Worm (Caenorhabditis elegans): ENCODE results near the gene spd-3.

spd-3 gene

ce11 chrIV:6757614-6758013 is 4.9 kb upstream of the spd-3 start:
- TF ChIP-seq hlh-1 (tag; optimal IDR thresholded peaks at IDR 0.05) (no peak), sptf-1 (tag; optimal IDR thresholded peaks at IDR 0.05) (no peak), nhr-76 (tag; optimal IDR thresholded peaks at IDR 0.05) (no peak), pha-4 (tag; optimal IDR thresholded peaks at IDR 0.05) (no peak), elt-3 (tag; optimal IDR thresholded peaks at IDR 0.05) (no peak), ztf-11 (tag; optimal IDR thresholded peaks at IDR 0.05) (no peak), lsy-2 (tag; optimal IDR thresholded peaks at IDR 0.05) (no peak), cnd-1 (tag; optimal IDR thresholded peaks at IDR 0.05) (no peak), flh-1 (GFP tag; optimal IDR thresholded peaks at IDR 0.05) (no peak), nhr-2 (tag; optimal IDR thresholded peaks at IDR 0.05) (no peak), nhr-12 (tag; optimal IDR thresholded peaks at IDR 0.05) (no peak), drap-1 (GFP tag; optimal IDR thresholded peaks at IDR 0.05) (no peak), bed-3 (GFP tag; optimal IDR thresholded peaks at IDR 0.05) (no peak), ces-1 (GFP tag; optimal IDR thresholded peaks at IDR 0.05) (no peak), tbx-8 (GFP tag; optimal IDR thresholded peaks at IDR 0.05) (no peak), sem-2 (GFP tag; optimal IDR thresholded peaks at IDR 0.05) (no peak)

- TF ChIP-seq unc-120 (tag; optimal IDR thresholded peaks at IDR 0.05; ENCODE audit: poor library complexity, severe bottlenecking) (peak; percentile 35), mep-1 (tag; optimal IDR thresholded peaks at IDR 0.05) (peak; percentile 7), ces-1 (GFP tag; optimal IDR thresholded peaks at IDR 0.05) (peak; percentile 79), ceh-43 (GFP tag; optimal IDR thresholded peaks at IDR 0.05) (no peak), ceh-83 (GFP tag; optimal IDR thresholded peaks at IDR 0.05) (no peak)
Measured at ce11 chrIV:6767240-6767639, 4.7 kb downstream of the spd-3 start.

- TF ChIP-seq ham-2 (GFP tag; optimal IDR thresholded peaks at IDR 0.05) = no peak
- TF ChIP-seq sem-2 (GFP tag; optimal IDR thresholded peaks at IDR 0.05) = no peak
- no peak for TF ChIP-seq mep-1 (tag; optimal IDR thresholded peaks at IDR 0.05)
- TF ChIP-seq M03D4.4 (tag; optimal IDR thresholded peaks at IDR 0.05) = no peak
- TF ChIP-seq unc-62 (GFP tag; optimal IDR thresholded peaks at IDR 0.05) = no peak
- no peak for TF ChIP-seq tbx-8 (GFP tag; optimal IDR thresholded peaks at IDR 0.05)
- no peak for TF ChIP-seq ceh-83 (GFP tag; optimal IDR thresholded peaks at IDR 0.05)
- TF ChIP-seq unc-39 (tag; optimal IDR thresholded peaks at IDR 0.05) = no peak
- no peak for TF ChIP-seq ztf-11 (tag; optimal IDR thresholded peaks at IDR 0.05)
- TF ChIP-seq lin-13 (tag; optimal IDR thresholded peaks at IDR 0.05) = no peak
Measured at ce11 chrIV:6770407-6770883, 7.9 kb downstream of the spd-3 start, which contains the start of gene anat-1. Gene anat-1, plus strand, starts transcription at chrIV:6770833.

- no peak for TF ChIP-seq ceh-43 (GFP tag; optimal IDR thresholded peaks at IDR 0.05)
- TF ChIP-seq mab-5 (tag; optimal IDR thresholded peaks at IDR 0.05) = no peak
- no peak for TF ChIP-seq flh-1 (GFP tag; optimal IDR thresholded peaks at IDR 0.05)
Measured at ce11 chrIV:6771556-6771955, 9.0 kb downstream of the spd-3 start.

ce11 chrIV:6777156-6777555 is 14.6 kb downstream of the spd-3 start:
- TF ChIP-seq ces-1 (GFP tag; optimal IDR thresholded peaks at IDR 0.05) = no peak
- TF ChIP-seq mab-5 (tag; optimal IDR thresholded peaks at IDR 0.05) = no peak
- no peak for TF ChIP-seq unc-39 (tag; optimal IDR thresholded peaks at IDR 0.05)
- TF ChIP-seq lin-13 (tag; optimal IDR thresholded peaks at IDR 0.05) = no peak
- TF ChIP-seq flh-1 (GFP tag; optimal IDR thresholded peaks at IDR 0.05) = no peak
- no peak for TF ChIP-seq nhr-12 (tag; optimal IDR thresholded peaks at IDR 0.05)

- TF ChIP-seq ztf-11 (tag; optimal IDR thresholded peaks at IDR 0.05) (no peak), hlh-1 (tag; optimal IDR thresholded peaks at IDR 0.05) (peak; percentile 41), elt-3 (tag; optimal IDR thresholded peaks at IDR 0.05) (no peak), unc-120 (tag; optimal IDR thresholded peaks at IDR 0.05; ENCODE audit: poor library complexity, severe bottlenecking) (peak; percentile 77), ham-2 (GFP tag; optimal IDR thresholded peaks at IDR 0.05) (peak; percentile 91), pha-4 (tag; optimal IDR thresholded peaks at IDR 0.05) (peak; percentile 38)
Measured at ce11 chrIV:6785151-6785550, 22.6 kb downstream of the spd-3 start, which contains the start of gene dyci-1. Gene dyci-1, minus strand, starts transcription at chrIV:6785272.

- TF ChIP-seq nhr-76 (tag; optimal IDR thresholded peaks at IDR 0.05) (no peak), sem-2 (GFP tag; optimal IDR thresholded peaks at IDR 0.05) (no peak), ceh-39 (tag; optimal IDR thresholded peaks at IDR 0.05) (no peak), unc-62 (GFP tag; optimal IDR thresholded peaks at IDR 0.05) (no peak), M03D4.4 (tag; optimal IDR thresholded peaks at IDR 0.05) (no peak), flh-1 (GFP tag; optimal IDR thresholded peaks at IDR 0.05) (no peak), nhr-237 (tag; optimal IDR thresholded peaks at IDR 0.05) (peak; percentile 49), mab-5 (tag; optimal IDR thresholded peaks at IDR 0.05) (no peak), nhr-12 (tag; optimal IDR thresholded peaks at IDR 0.05) (no peak), lsy-2 (tag; optimal IDR thresholded peaks at IDR 0.05) (no peak), lin-13 (tag; optimal IDR thresholded peaks at IDR 0.05) (no peak), mep-1 (tag; optimal IDR thresholded peaks at IDR 0.05) (peak; percentile 25), blmp-1 (tag; optimal IDR thresholded peaks at IDR 0.05) (no peak), zip-8 (tag; optimal IDR thresholded peaks at IDR 0.05) (no peak), ham-2 (GFP tag; optimal IDR thresholded peaks at IDR 0.05) (no peak), elt-3 (tag; optimal IDR thresholded peaks at IDR 0.05) (no peak), ces-1 (GFP tag; optimal IDR thresholded peaks at IDR 0.05) (peak; percentile 35), mls-2 (tag; optimal IDR thresholded peaks at IDR 0.05) (no peak), ztf-11 (tag; optimal IDR thresholded peaks at IDR 0.05) (no peak), drap-1 (GFP tag; optimal IDR thresholded peaks at IDR 0.05) (no peak), cnd-1 (tag; optimal IDR thresholded peaks at IDR 0.05) (no peak), unc-120 (tag; optimal IDR thresholded peaks at IDR 0.05; ENCODE audit: poor library complexity, severe bottlenecking) (peak; percentile 80)
Measured at ce11 chrIV:6785873-6786272, 23.4 kb downstream of the spd-3 start.
